Fruit fly (Drosophila melanogaster): ENCODE measurements around the gene CG13300.

dm6 chr3L:6336248-6336858 is 15.8 kb downstream of the CG13300 start:
- no peak for TF ChIP-seq EcR (GFP tag; optimal IDR thresholded peaks at IDR 0.05)
- TF ChIP-seq psq (optimal IDR thresholded peaks at IDR 0.05) = no peak
- no peak for TF ChIP-seq pan (optimal IDR thresholded peaks at IDR 0.05)
- no peak for TF ChIP-seq usp (GFP tag; optimal IDR thresholded peaks at IDR 0.05)

Data from whole organism.